Fruit fly (Drosophila melanogaster): ENCODE measurements around the gene AhcyL2.

The AhcyL2 gene

DNA sequence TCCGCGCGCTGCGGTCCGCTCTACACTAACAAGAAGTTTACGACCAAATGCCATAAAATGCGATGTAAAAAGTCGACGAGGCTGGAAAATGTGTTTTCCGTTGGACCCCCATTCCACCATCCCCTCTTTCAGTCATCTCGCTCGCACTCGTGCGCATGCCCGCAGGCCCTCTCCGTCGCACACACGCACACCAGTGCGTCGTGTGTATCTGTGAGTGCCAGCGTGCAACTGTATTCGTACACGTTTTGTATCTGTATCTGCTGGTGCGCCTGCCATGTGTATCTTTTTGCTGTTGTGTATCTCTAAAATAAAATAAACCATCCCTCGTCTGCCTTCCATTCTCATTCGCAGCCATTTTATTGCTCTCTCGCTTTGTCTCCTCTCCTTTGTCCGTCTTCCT is 21.7 kb downstream of the AhcyL2 start:
- TF ChIP-seq CG14711 (tag; optimal IDR thresholded peaks at IDR 0.05) = no peak
- no peak for TF ChIP-seq Clk (GFP tag; optimal IDR thresholded peaks at IDR 0.05)
- TF ChIP-seq tj (GFP tag; optimal IDR thresholded peaks at IDR 0.05) = no peak
- TF ChIP-seq CG12768 (GFP tag; optimal IDR thresholded peaks at IDR 0.05) = no peak
- no peak for TF ChIP-seq CG7101 (tag; optimal IDR thresholded peaks at IDR 0.05)
- TF ChIP-seq Crg-1 (GFP tag; optimal IDR thresholded peaks at IDR 0.05) = no peak
- TF ChIP-seq pad (GFP tag; optimal IDR thresholded peaks at IDR 0.05) = no peak
- TF ChIP-seq CG1620 (GFP tag; optimal IDR thresholded peaks at IDR 0.05) = no peak
- no peak for TF ChIP-seq CG11617 (GFP tag; optimal IDR thresholded peaks at IDR 0.05)
- TF ChIP-seq bab1 (GFP tag; optimal IDR thresholded peaks at IDR 0.05) = no peak
- TF ChIP-seq CG5204 (GFP tag; optimal IDR thresholded peaks at IDR 0.05) = no peak
- no peak for TF ChIP-seq Mnt (GFP tag; optimal IDR thresholded peaks at IDR 0.05)

dm6 chr3R:16957759-16958536 is 24.0 kb downstream of the AhcyL2 start:
- no peak for TF ChIP-seq CG11617 (GFP tag; optimal IDR thresholded peaks at IDR 0.05)
- TF ChIP-seq CG33017 (tag; optimal IDR thresholded peaks at IDR 0.05) = peak; percentile 36
- no peak for TF ChIP-seq CG12768 (GFP tag; optimal IDR thresholded peaks at IDR 0.05)
- TF ChIP-seq Clk (GFP tag; optimal IDR thresholded peaks at IDR 0.05) = no peak
- no peak for TF ChIP-seq cnc (optimal IDR thresholded peaks at IDR 0.05)
- TF ChIP-seq pad (GFP tag; optimal IDR thresholded peaks at IDR 0.05) = no peak
- TF ChIP-seq toe (GFP tag; optimal IDR thresholded peaks at IDR 0.05) = no peak
- no peak for TF ChIP-seq kay (GFP tag; ENCODE audit: borderline replicate concordance)
- no peak for TF ChIP-seq Mnt (GFP tag; optimal IDR thresholded peaks at IDR 0.05)
- no peak for TF ChIP-seq CG7101 (tag; optimal IDR thresholded peaks at IDR 0.05)
- TF ChIP-seq CG7045 (GFP tag; optimal IDR thresholded peaks at IDR 0.05) = peak; percentile 61
- no peak for TF ChIP-seq CG14711 (tag; optimal IDR thresholded peaks at IDR 0.05)
- no peak for TF ChIP-seq bab1 (GFP tag; optimal IDR thresholded peaks at IDR 0.05)
- TF ChIP-seq CG5204 (GFP tag; optimal IDR thresholded peaks at IDR 0.05) = no peak
- no peak for TF ChIP-seq ovo (GFP tag; optimal IDR thresholded peaks at IDR 0.05)
- no peak for TF ChIP-seq Hr96 (GFP tag; optimal IDR thresholded peaks at IDR 0.05)
- no peak for TF ChIP-seq Crg-1 (GFP tag; optimal IDR thresholded peaks at IDR 0.05)
- TF ChIP-seq CG1620 (GFP tag; optimal IDR thresholded peaks at IDR 0.05) = no peak
- TF ChIP-seq tj (GFP tag; optimal IDR thresholded peaks at IDR 0.05) = peak; percentile 9
- TF ChIP-seq cic (GFP tag; optimal IDR thresholded peaks at IDR 0.05) = no peak

DNA sequence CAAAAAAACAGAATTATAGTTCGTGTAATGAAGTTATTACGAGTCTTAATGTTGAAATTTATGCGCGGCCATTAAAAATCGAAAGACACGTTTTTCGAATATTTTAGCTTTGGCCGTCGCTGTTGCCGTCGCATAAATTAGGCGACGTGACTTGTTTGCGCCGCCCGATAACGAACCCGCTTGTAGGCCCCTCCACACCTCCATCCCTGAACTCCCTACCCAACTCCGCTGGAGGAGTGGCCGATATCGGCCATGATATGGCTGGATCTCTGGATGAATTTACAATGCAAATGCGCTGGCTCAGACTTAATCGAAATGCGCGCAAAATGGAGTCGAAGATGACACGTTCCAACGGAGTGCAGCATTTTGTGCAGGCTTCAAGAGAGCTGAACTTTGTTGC is 27.5 kb downstream of the AhcyL2 start:
- no peak for TF ChIP-seq CG14711 (tag; optimal IDR thresholded peaks at IDR 0.05)
- no peak for TF ChIP-seq ovo (GFP tag; optimal IDR thresholded peaks at IDR 0.05)
- no peak for TF ChIP-seq bab1 (GFP tag; optimal IDR thresholded peaks at IDR 0.05)
- no peak for TF ChIP-seq CG7101 (tag; optimal IDR thresholded peaks at IDR 0.05)
- no peak for TF ChIP-seq CG5204 (GFP tag; optimal IDR thresholded peaks at IDR 0.05)
- TF ChIP-seq Clk (GFP tag; optimal IDR thresholded peaks at IDR 0.05) = no peak
- TF ChIP-seq kay (GFP tag; ENCODE audit: borderline replicate concordance) = no peak
- TF ChIP-seq cic (GFP tag; optimal IDR thresholded peaks at IDR 0.05) = no peak
- no peak for TF ChIP-seq toe (GFP tag; optimal IDR thresholded peaks at IDR 0.05)
- no peak for TF ChIP-seq Mnt (GFP tag; optimal IDR thresholded peaks at IDR 0.05)
- TF ChIP-seq CG12768 (GFP tag; optimal IDR thresholded peaks at IDR 0.05) = no peak
- no peak for TF ChIP-seq CG11617 (GFP tag; optimal IDR thresholded peaks at IDR 0.05)
- TF ChIP-seq CG1620 (GFP tag; optimal IDR thresholded peaks at IDR 0.05) = no peak

DNA sequence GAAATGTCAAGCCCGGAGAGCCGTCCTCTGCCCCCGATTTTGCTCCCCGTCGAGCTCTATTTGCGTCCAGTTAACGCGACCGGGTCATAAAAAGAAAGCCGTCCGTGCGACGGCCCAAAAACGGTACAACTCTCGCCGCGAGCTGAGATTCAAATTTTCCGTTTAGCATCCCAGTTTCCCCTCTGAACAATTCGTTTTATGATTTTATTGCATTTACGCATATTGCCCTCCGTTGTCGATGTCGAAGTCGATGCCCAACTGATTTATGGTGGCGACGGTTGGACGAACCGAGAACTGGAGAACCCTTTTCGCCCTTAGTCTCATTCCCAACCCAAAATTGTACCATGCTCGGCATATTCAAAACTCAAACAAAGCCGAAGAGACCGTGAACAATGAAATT is 30.6 kb downstream of the AhcyL2 start:
- TF ChIP-seq CG7101 (tag; optimal IDR thresholded peaks at IDR 0.05) (no peak), CG33017 (tag; optimal IDR thresholded peaks at IDR 0.05) (no peak), Hr96 (GFP tag; optimal IDR thresholded peaks at IDR 0.05) (no peak), cnc (optimal IDR thresholded peaks at IDR 0.05) (no peak), CG14711 (tag; optimal IDR thresholded peaks at IDR 0.05) (no peak), Mnt (GFP tag; optimal IDR thresholded peaks at IDR 0.05) (no peak)

DNA sequence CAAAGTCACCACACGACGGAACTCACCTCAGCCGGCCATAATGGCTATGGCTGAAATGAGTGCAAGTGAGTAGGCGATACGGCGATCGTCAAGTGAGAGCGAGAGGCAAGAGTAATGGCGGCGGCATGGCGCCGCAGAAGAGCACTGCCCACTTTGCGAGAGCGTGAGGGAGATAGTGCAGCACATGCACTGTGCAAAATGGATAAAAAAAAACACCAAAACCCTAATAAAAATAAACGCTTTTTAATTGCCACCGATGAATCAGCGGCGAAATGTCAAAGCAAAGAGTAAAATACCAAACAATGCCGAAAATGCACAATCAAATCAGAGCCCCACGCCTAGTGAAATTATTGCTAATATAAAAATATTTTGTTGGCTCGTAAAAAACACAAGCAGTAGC is 33.3 kb downstream of the AhcyL2 start:
- no peak for TF ChIP-seq bab1 (GFP tag; optimal IDR thresholded peaks at IDR 0.05)
- TF ChIP-seq CG1620 (GFP tag; optimal IDR thresholded peaks at IDR 0.05) = no peak
- TF ChIP-seq Hr96 (GFP tag; optimal IDR thresholded peaks at IDR 0.05) = peak; percentile 23
- TF ChIP-seq Clk (GFP tag; optimal IDR thresholded peaks at IDR 0.05) = no peak
- no peak for TF ChIP-seq cnc (optimal IDR thresholded peaks at IDR 0.05)
- no peak for TF ChIP-seq toe (GFP tag; optimal IDR thresholded peaks at IDR 0.05)

dm6 chr3R:16944267-16944666 is 37.7 kb downstream of the AhcyL2 start:
- TF ChIP-seq bab1 (GFP tag; optimal IDR thresholded peaks at IDR 0.05) (no peak), Clk (GFP tag; optimal IDR thresholded peaks at IDR 0.05) (no peak), CG11617 (GFP tag; optimal IDR thresholded peaks at IDR 0.05) (no peak), CG14711 (tag; optimal IDR thresholded peaks at IDR 0.05) (no peak), Crg-1 (GFP tag; optimal IDR thresholded peaks at IDR 0.05) (no peak), pad (GFP tag; optimal IDR thresholded peaks at IDR 0.05) (no peak), ovo (GFP tag; optimal IDR thresholded peaks at IDR 0.05) (no peak), CG12768 (GFP tag; optimal IDR thresholded peaks at IDR 0.05) (no peak), CG7101 (tag; optimal IDR thresholded peaks at IDR 0.05) (no peak), kay (GFP tag; ENCODE audit: borderline replicate concordance) (no peak), toe (GFP tag; optimal IDR thresholded peaks at IDR 0.05) (no peak), cic (GFP tag; optimal IDR thresholded peaks at IDR 0.05) (no peak)

Data from whole organism, adult.